Worm (Caenorhabditis elegans) whole organism, L4 larva: ENCODE measurements around the gene F15A8.1.

Experiments used
- D1046.2 ChIP-seq: fragments of 200-800 bp; sonication (Bioruptor generic); IDR thresholded peaks from 2 replicates; pipeline ENCODE4 v1.3.6; 2022; ENCODE audit warnings: missing genetic modification characterization, missing compliant biosample characterization
- F26F4.8 ChIP-seq: fragments of 200-800 bp; sonication (Bioruptor generic); conservative IDR thresholded peaks from 2 replicates; pipeline ENCODE4 v1.3.6; 2022; ENCODE audit warnings: missing genetic modification characterization, missing compliant biosample characterization
- F37D6.2 ChIP-seq: sonication (generic microtip); optimal IDR thresholded peaks from 2 replicates; lab custom pipeline; 2016; ENCODE audit warnings: mild to moderate bottlenecking, missing genetic modification characterization, missing compliant biosample characterization
- F44E2.7 ChIP-seq: fragments of 200-800 bp; sonication (Bioruptor generic); IDR thresholded peaks from 2 replicates; pipeline ENCODE4 v2.1.2; 2022; ENCODE audit warnings: missing genetic modification characterization, missing compliant biosample characterization
- F49E8.2 ChIP-seq: sonication (generic microtip); optimal IDR thresholded peaks from 2 replicates; lab custom pipeline; 2016; ENCODE audit warnings: missing compliant biosample characterization, mild to moderate bottlenecking, missing genetic modification characterization, borderline replicate concordance
- T20F7.1 ChIP-seq: fragments of 200-800 bp; sonication (Bioruptor generic); optimal IDR thresholded peaks from 2 replicates; lab custom pipeline; 2018; ENCODE audit warnings: mild to moderate bottlenecking, missing genetic modification characterization, missing compliant biosample characterization
- T26A8.4 ChIP-seq: fragments of 200-800 bp; sonication (Bioruptor generic); IDR thresholded peaks from 2 replicates; pipeline ENCODE4 v1.3.6; 2022; ENCODE audit warnings: missing genetic modification characterization, missing compliant biosample characterization
- Y48G9A.11 ChIP-seq: fragments of 200-800 bp; sonication (Bioruptor generic); IDR thresholded peaks from 2 replicates; pipeline ENCODE4 v1.3.6; 2022; ENCODE audit warnings: missing genetic modification reagents, missing genetic modification characterization, missing compliant biosample characterization
- Y75B8A.6 ChIP-seq: fragments of 200-800 bp; sonication (Bioruptor generic); IDR thresholded peaks from 2 replicates; pipeline ENCODE4 v1.3.6; 2022; ENCODE audit warnings: missing genetic modification reagents, missing genetic modification characterization, missing compliant biosample characterization
- aha-1 ChIP-seq: fragments of 150-350 bp; peaks from one replicate; lab custom pipeline; 2014; ENCODE audit warnings: missing biosample characterization, missing genetic modification characterization
- ama-1 ChIP-seq: fragments of 150-350 bp; optimal IDR thresholded peaks from 2 replicates; lab custom pipeline; 2014; ENCODE audit warnings: inconsistent platforms, mixed read lengths
- arid-1 ChIP-seq: fragments of 200-800 bp; sonication (Bioruptor generic); conservative IDR thresholded peaks from 2 replicates; pipeline ENCODE4 v1.3.6; 2022; ENCODE audit warnings: missing genetic modification reagents, missing genetic modification characterization, missing compliant biosample characterization
- attf-4 ChIP-seq: sonication (generic microtip); optimal IDR thresholded peaks from 3 replicates; lab custom pipeline; 2017; ENCODE audit warnings: missing biosample characterization, missing genetic modification characterization
- ceh-20 ChIP-seq: fragments of 200-800 bp; sonication (Bioruptor generic); IDR thresholded peaks from 2 replicates; pipeline ENCODE4 v1.3.6; 2022; ENCODE audit warnings: missing genetic modification reagents, missing genetic modification characterization, missing compliant biosample characterization
- ceh-28 ChIP-seq: fragments of 150-350 bp; optimal IDR thresholded peaks from 2 replicates; lab custom pipeline; 2014; ENCODE audit warnings: missing biosample characterization, missing genetic modification reagents, missing genetic modification characterization
- ceh-32 ChIP-seq: sonication (generic microtip); optimal IDR thresholded peaks from 2 replicates; lab custom pipeline; 2016; ENCODE audit warnings: mild to moderate bottlenecking, missing genetic modification characterization, missing compliant biosample characterization; ENCODE audit not compliant: poor library complexity
- ceh-82 ChIP-seq: sonication (generic microtip); optimal IDR thresholded peaks from 2 replicates; lab custom pipeline; 2017; ENCODE audit warnings: missing biosample characterization, missing genetic modification characterization
- ces-1 ChIP-seq: fragments of 150-350 bp; sonication (generic microtip); optimal IDR thresholded peaks from 4 replicates; lab custom pipeline; 2014; ENCODE audit warnings: missing biosample characterization, missing genetic modification reagents, missing genetic modification characterization
- daf-16 ChIP-seq, 3 experiments: sonication (generic microtip); optimal IDR thresholded peaks; 2 replicates each; lab custom pipeline; 2016 to 2017; ENCODE audit warnings: missing genetic modification characterization in 3 of 3, missing genetic modification reagents in 3 of 3, mild to moderate bottlenecking in 2 of 3, missing compliant biosample characterization in 2 of 3, missing biosample characterization in 1 of 3, moderate library complexity in 1 of 3
- daf-8 ChIP-seq: fragments of 200-800 bp; sonication (Bioruptor generic); IDR thresholded peaks from 2 replicates; pipeline ENCODE4 v1.3.6; 2022; ENCODE audit warnings: missing genetic modification characterization, missing compliant biosample characterization
- dmd-9 ChIP-seq: fragments of 200-800 bp; sonication (Bioruptor generic); IDR thresholded peaks from 2 replicates; pipeline ENCODE4 v1.3.6; 2022; ENCODE audit warnings: missing genetic modification reagents, missing genetic modification characterization, missing compliant biosample characterization
- egl-27 ChIP-seq: sonication (generic microtip); optimal IDR thresholded peaks from 3 replicates; lab custom pipeline; 2017; ENCODE audit warnings: missing biosample characterization, missing genetic modification reagents, missing genetic modification characterization
- egl-43 ChIP-seq: fragments of 200-800 bp; sonication (Bioruptor generic); IDR thresholded peaks from 2 replicates; pipeline ENCODE4 v1.3.6; 2022; ENCODE audit warnings: missing genetic modification reagents, missing genetic modification characterization, missing compliant biosample characterization
- fos-1 ChIP-seq: fragments of 150-350 bp; optimal IDR thresholded peaks from 2 replicates; lab custom pipeline; 2014; ENCODE audit warnings: missing biosample characterization, missing genetic modification characterization
- hlh-11 ChIP-seq: fragments of 200-800 bp; sonication (Bioruptor generic); optimal IDR thresholded peaks from 2 replicates; lab custom pipeline; 2018; ENCODE audit warnings: mild to moderate bottlenecking, missing genetic modification characterization, missing compliant biosample characterization
- hmg-1.1 ChIP-seq: fragments of 200-800 bp; sonication (Bioruptor generic); IDR thresholded peaks from 2 replicates; pipeline ENCODE4 v1.3.6; 2022; ENCODE audit warnings: missing genetic modification reagents, missing genetic modification characterization, missing compliant biosample characterization
- jun-1 ChIP-seq: fragments of 150-350 bp; optimal IDR thresholded peaks from 2 replicates; lab custom pipeline; 2014; ENCODE audit warnings: missing biosample characterization, missing genetic modification reagents, missing genetic modification characterization
- lin-13 ChIP-seq: fragments of 150-350 bp; optimal IDR thresholded peaks from 2 replicates; lab custom pipeline; 2014; ENCODE audit warnings: missing biosample characterization, missing genetic modification reagents, missing genetic modification characterization
- lin-38 ChIP-seq: fragments of 200-800 bp; sonication (Bioruptor generic); IDR thresholded peaks from 2 replicates; pipeline ENCODE4 v1.3.6; 2022; ENCODE audit warnings: missing genetic modification reagents, missing genetic modification characterization, missing compliant biosample characterization
- lir-3 ChIP-seq: sonication (generic microtip); optimal IDR thresholded peaks from 2 replicates; lab custom pipeline; 2016; ENCODE audit warnings: mild to moderate bottlenecking, missing genetic modification characterization, missing compliant biosample characterization
- madf-9 ChIP-seq: fragments of 200-800 bp; sonication (Bioruptor generic); conservative IDR thresholded peaks from 2 replicates; pipeline ENCODE4 v1.3.6; 2022; ENCODE audit warnings: missing genetic modification reagents, missing genetic modification characterization, missing compliant biosample characterization
- mdt-29 ChIP-seq: fragments of 200-800 bp; sonication (Bioruptor generic); IDR thresholded peaks from 2 replicates; pipeline ENCODE4 v1.3.6; 2022; ENCODE audit warnings: missing genetic modification reagents, missing genetic modification characterization, missing compliant biosample characterization
- mxl-2 ChIP-seq: fragments of 200-800 bp; sonication (Bioruptor generic); conservative IDR thresholded peaks from 2 replicates; pipeline ENCODE4 v1.3.6; 2022; ENCODE audit warnings: missing genetic modification reagents, missing genetic modification characterization, missing compliant biosample characterization
- mxl-3 ChIP-seq: fragments of 200-800 bp; sonication (Bioruptor generic); optimal IDR thresholded peaks from 2 replicates; lab custom pipeline; 2018; ENCODE audit warnings: mild to moderate bottlenecking, missing genetic modification characterization, missing compliant biosample characterization
- nhr-10 ChIP-seq: fragments of 150-350 bp; optimal IDR thresholded peaks from 2 replicates; lab custom pipeline; 2014; ENCODE audit warnings: missing biosample characterization, missing genetic modification characterization
- nhr-28 ChIP-seq: fragments of 150-350 bp; optimal IDR thresholded peaks from 2 replicates; lab custom pipeline; 2014; ENCODE audit warnings: missing biosample characterization, missing genetic modification characterization
- nhr-48 ChIP-seq: sonication (generic microtip); optimal IDR thresholded peaks from 2 replicates; lab custom pipeline; 2016; ENCODE audit warnings: mild to moderate bottlenecking, missing genetic modification characterization, missing compliant biosample characterization
- php-3 ChIP-seq: fragments of 200-800 bp; sonication (Bioruptor generic); IDR thresholded peaks from 2 replicates; pipeline ENCODE4 v1.3.6; 2022; ENCODE audit warnings: missing genetic modification reagents, missing genetic modification characterization, missing compliant biosample characterization
- pqm-1 ChIP-seq: sonication (generic microtip); optimal IDR thresholded peaks from 2 replicates; lab custom pipeline; 2017; ENCODE audit warnings: missing biosample characterization, missing genetic modification characterization
- rbr-2 ChIP-seq: sonication (generic microtip); optimal IDR thresholded peaks from 2 replicates; lab custom pipeline; 2016; ENCODE audit warnings: missing genotype, missing genetic modification characterization, missing compliant biosample characterization
- set-16 ChIP-seq: fragments of 200-800 bp; sonication (Bioruptor generic); IDR thresholded peaks from 2 replicates; pipeline ENCODE4 v1.3.6; 2022; ENCODE audit warnings: missing genetic modification reagents, missing genetic modification characterization, missing compliant biosample characterization
- skn-1 ChIP-seq: fragments of 150-350 bp; optimal IDR thresholded peaks from 2 replicates; lab custom pipeline; 2014; ENCODE audit warnings: missing biosample characterization, missing genetic modification characterization
- snpc-1.2 ChIP-seq: fragments of 200-800 bp; sonication (Bioruptor generic); IDR thresholded peaks from 2 replicates; pipeline ENCODE4 v1.3.6; 2022; ENCODE audit warnings: missing genetic modification reagents, missing genetic modification characterization, missing compliant biosample characterization
- snpc-4 ChIP-seq: fragments of 150-350 bp; optimal IDR thresholded peaks from 2 replicates; lab custom pipeline; 2014; ENCODE audit warnings: missing biosample characterization, missing genetic modification characterization
- spr-1 ChIP-seq: sonication (generic microtip); optimal IDR thresholded peaks from 2 replicates; lab custom pipeline; 2016; ENCODE audit warnings: mild to moderate bottlenecking, missing genetic modification characterization, missing compliant biosample characterization
- unc-130 ChIP-seq: sonication (generic microtip); optimal IDR thresholded peaks from 2 replicates; lab custom pipeline; 2016; ENCODE audit warnings: missing genetic modification reagents, missing genetic modification characterization, missing compliant biosample characterization
- zfp-2 ChIP-seq: sonication (generic microtip); optimal IDR thresholded peaks from 2 replicates; lab custom pipeline; 2016; ENCODE audit warnings: mild to moderate bottlenecking, missing genetic modification characterization, missing compliant biosample characterization
- zip-11 ChIP-seq: fragments of 200-800 bp; sonication (Bioruptor generic); IDR thresholded peaks from 2 replicates; pipeline ENCODE4 v1.3.6; 2022; ENCODE audit warnings: missing genetic modification characterization, missing compliant biosample characterization
- zip-2 ChIP-seq: fragments of 150-350 bp; optimal IDR thresholded peaks from 2 replicates; lab custom pipeline; 2014; ENCODE audit warnings: missing biosample characterization, missing genetic modification characterization
- ztf-11 ChIP-seq: fragments of 150-350 bp; optimal IDR thresholded peaks from 2 replicates; lab custom pipeline; 2014; ENCODE audit warnings: missing biosample characterization, missing genetic modification characterization

Gene F15A8.1

ce11 chrX:4395073-4395850, 45.5 kb upstream of the F15A8.1 start (continued):
- TF ChIP-seq arid-1 (GFP tag; lab: Robert Waterston, UW) (no peak), spr-1 (tag; lab: Kevin White, UChicago) (peak; percentile 84), madf-9 (GFP tag; lab: Robert Waterston, UW) (peak; percentile 50; the same call in 1 of the 2 replicates), D1046.2 (GFP tag; lab: Robert Waterston, UW) (no peak), ceh-82 (no peak), dmd-9 (GFP tag; lab: Robert Waterston, UW) (0 out of 2 replicates have a peak, but pooled peaks have one; percentile 36), jun-1 (tag; lab: Kevin White, UChicago) (peak; percentile 71), hmg-1.1 (peak; percentile 96), ceh-20 (GFP tag; lab: Robert Waterston, UW) (0 out of 2 replicates have a peak, but pooled peaks have one; percentile 56), nhr-48 (peak; percentile 58), ceh-32 (no peak), zip-11 (no peak), daf-8 (no peak), egl-27 (tag; lab: Kevin White, UChicago) (no peak), hlh-11 (tag; lab: Kevin White, UChicago) (peak; percentile 83), pqm-1 (tag; lab: Kevin White, UChicago) (peak; percentile 16), nhr-28 (tag; lab: Kevin White, UChicago) (peak; percentile 69), daf-16 (GFP tag; optimal IDR thresholded peaks at IDR 0.05; lab: Kevin White, UChicago) (peak; percentile 33 to 89), daf-16 (tag; optimal IDR thresholded peaks at IDR 0.05; lab: Kevin White, UChicago) (peak; percentile 74), mxl-3 (GFP tag; lab: Kevin White, UChicago) (peak; percentile 78), egl-43 (GFP tag; lab: Robert Waterston, UW) (no peak), lir-3 (peak; percentile 21), aha-1 (tag; lab: Kevin White, UChicago) (no peak), mxl-2 (GFP tag; lab: Robert Waterston, UW) (no peak), lin-38 (no peak; the same call in 1 of the 2 replicates), ceh-28 (no peak), Y75B8A.6 (GFP tag; lab: Robert Waterston, UW) (no peak), nhr-10 (tag; lab: Kevin White, UChicago) (peak; percentile 36), ztf-11 (no peak), skn-1 (no peak), F44E2.7 (no peak), zfp-2 (tag; lab: Kevin White, UChicago) (peak; percentile 12), snpc-1.2 (no peak), F26F4.8 (GFP tag; lab: Robert Waterston, UW) (no peak), ces-1 (GFP tag; lab: Kevin White, UChicago) (no peak), zip-2 (tag; lab: Kevin White, UChicago) (peak; percentile 64), unc-130 (GFP tag; lab: Kevin White, UChicago) (no peak), mdt-29 (no peak), T26A8.4 (GFP tag; lab: Robert Waterston, UW) (no peak), T20F7.1 (peak; percentile 74), snpc-4 (tag; lab: Kevin White, UChicago) (no peak), F49E8.2 (tag; lab: Kevin White, UChicago) (no peak), fos-1 (no peak), rbr-2 (peak; percentile 88), ama-1 (lab: Kevin White, UChicago) (no peak), lin-13 (GFP tag; lab: Kevin White, UChicago) (peak; percentile 75), attf-4 (tag; lab: Kevin White, UChicago) (no peak), Y48G9A.11 (GFP tag; lab: Robert Waterston, UW) (no peak), set-16 (GFP tag; lab: Robert Waterston, UW) (no peak), php-3 (peak; percentile 60; the same call in 1 of the 2 replicates), F37D6.2 (peak; percentile 58)
